Worm (Caenorhabditis elegans) whole organism, early embryonic: ENCODE measurements around the gene swsn-7.

Experiments used
- B0310.2 ChIP-seq: sonication (generic microtip); optimal IDR thresholded peaks from 2 replicates; lab custom pipeline; 2016; ENCODE audit warnings: mild to moderate bottlenecking, missing genetic modification characterization, missing compliant biosample characterization
- F13C5.2 ChIP-seq: sonication (generic microtip); optimal IDR thresholded peaks from 2 replicates; lab custom pipeline; 2017; ENCODE audit warnings: mild to moderate bottlenecking, missing genetic modification characterization, inconsistent platforms, missing compliant biosample characterization
- aly-1 ChIP-seq: sonication (generic microtip); optimal IDR thresholded peaks from 2 replicates; lab custom pipeline; 2016; ENCODE audit warnings: missing genetic modification characterization, missing compliant biosample characterization
- ama-1 ChIP-seq: fragments of 150-350 bp; optimal IDR thresholded peaks from 2 replicates; lab custom pipeline; 2014
- ceh-13 ChIP-seq: fragments of 200-800 bp; sonication (Bioruptor generic); optimal IDR thresholded peaks from 2 replicates; lab custom pipeline; 2018; ENCODE audit warnings: mild to moderate bottlenecking, missing genetic modification characterization, missing compliant biosample characterization
- ceh-36 ChIP-seq: sonication (generic microtip); optimal IDR thresholded peaks from 2 replicates; lab custom pipeline; 2016; ENCODE audit warnings: missing genetic modification characterization, inconsistent platforms, missing compliant biosample characterization
- ets-7 ChIP-seq: sonication (generic microtip); optimal IDR thresholded peaks from 2 replicates; lab custom pipeline; 2016; ENCODE audit warnings: missing genotype, missing genetic modification characterization, missing compliant biosample characterization
- flt-1 ChIP-seq: fragments of 200-800 bp; sonication (Bioruptor generic); IDR thresholded peaks from 2 replicates; pipeline ENCODE4 v1.3.6; 2022; ENCODE audit warnings: missing genetic modification characterization, missing compliant biosample characterization
- hmbx-1 ChIP-seq: sonication (generic microtip); optimal IDR thresholded peaks from 2 replicates; lab custom pipeline; 2016; ENCODE audit warnings: mild to moderate bottlenecking, missing genetic modification characterization, missing compliant biosample characterization
- hmg-4 ChIP-seq: fragments of 200-800 bp; sonication (Bioruptor generic); optimal IDR thresholded peaks from 2 replicates; lab custom pipeline; 2018; ENCODE audit warnings: mild to moderate bottlenecking, missing genetic modification characterization, missing compliant biosample characterization
- hnd-1 ChIP-seq: sonication (generic microtip); optimal IDR thresholded peaks from 2 replicates; lab custom pipeline; 2016; ENCODE audit warnings: missing genetic modification characterization, missing compliant biosample characterization
- pes-1 ChIP-seq: fragments of 200-800 bp; sonication (Bioruptor generic); IDR thresholded peaks from 2 replicates; pipeline ENCODE4 v1.3.6; 2022; ENCODE audit warnings: missing genetic modification reagents, missing genetic modification characterization, missing compliant biosample characterization
- scrt-1 ChIP-seq: fragments of 200-800 bp; sonication (Bioruptor generic); IDR thresholded peaks from 2 replicates; pipeline ENCODE4 v1.3.6; 2022; ENCODE audit warnings: missing genetic modification characterization, missing compliant biosample characterization
- sea-1 ChIP-seq: fragments of 200-800 bp; sonication (Bioruptor generic); conservative IDR thresholded peaks from 2 replicates; pipeline ENCODE4 v1.3.6; 2022; ENCODE audit warnings: missing genetic modification characterization, missing compliant biosample characterization
- tbx-11 ChIP-seq: fragments of 200-800 bp; sonication (Bioruptor generic); IDR thresholded peaks from 2 replicates; pipeline ENCODE4 v1.3.6; 2022; ENCODE audit warnings: missing genetic modification characterization, missing compliant biosample characterization
- tbx-37 ChIP-seq: fragments of 200-800 bp; sonication (Bioruptor generic); conservative IDR thresholded peaks from 2 replicates; pipeline ENCODE4 v1.3.6; 2022; ENCODE audit warnings: missing genetic modification reagents, missing genetic modification characterization, missing compliant biosample characterization
- tra-4 ChIP-seq: sonication (generic microtip); optimal IDR thresholded peaks from 2 replicates; lab custom pipeline; 2017; ENCODE audit warnings: missing genetic modification characterization, missing compliant biosample characterization

Gene swsn-7

ce11 chrII:8004157-8004556 is 23.4 kb downstream of the swsn-7 start, which contains the start of gene pgp-11:
TSS of gene pgp-11 (minus strand) at chrII:8004257.
- TF ChIP-seq pes-1 (GFP tag; lab: Robert Waterston, UW): no peak
- no peak for TF ChIP-seq ceh-36 (tag; lab: Kevin White, UChicago)
- TF ChIP-seq tra-4 (tag; lab: Kevin White, UChicago): no peak
- TF ChIP-seq flt-1 (GFP tag; lab: Robert Waterston, UW): no peak
- no peak for TF ChIP-seq ama-1
- TF ChIP-seq F13C5.2 (tag; lab: Kevin White, UChicago): no peak
- TF ChIP-seq hmbx-1 (tag; lab: Kevin White, UChicago): no peak
- TF ChIP-seq tbx-11: no peak
- TF ChIP-seq sea-1 (GFP tag; lab: Robert Waterston, UW): no peak

ce11 chrII:8001428-8001827 is 26.1 kb downstream of the swsn-7 start:
- no peak for TF ChIP-seq ets-7 (tag; lab: Kevin White, UChicago)

ce11 chrII:7991279-7991678 is 36.3 kb downstream of the swsn-7 start:
- TF ChIP-seq ceh-36 (tag; lab: Kevin White, UChicago) (no peak), pes-1 (GFP tag; lab: Robert Waterston, UW) (no peak), tra-4 (tag; lab: Kevin White, UChicago) (no peak), B0310.2 (no peak), scrt-1 (GFP tag; lab: Robert Waterston, UW) (no peak), ceh-13 (GFP tag; lab: Kevin White, UChicago) (no peak), hmg-4 (GFP tag; lab: Kevin White, UChicago) (no peak), hnd-1 (tag; lab: Kevin White, UChicago) (no peak), ama-1 (no peak), hmbx-1 (tag; lab: Kevin White, UChicago) (no peak), F13C5.2 (tag; lab: Kevin White, UChicago) (no peak), sea-1 (GFP tag; lab: Robert Waterston, UW) (no peak), flt-1 (GFP tag; lab: Robert Waterston, UW) (no peak), tbx-37 (GFP tag; lab: Robert Waterston, UW) (no peak), ets-7 (tag; lab: Kevin White, UChicago) (no peak), aly-1 (tag; lab: Kevin White, UChicago) (no peak)

ce11 chrII:7990192-7990591 is 37.4 kb downstream of the swsn-7 start:
- TF ChIP-seq tra-4 (tag; lab: Kevin White, UChicago) (no peak), flt-1 (GFP tag; lab: Robert Waterston, UW) (no peak), sea-1 (GFP tag; lab: Robert Waterston, UW) (no peak), tbx-37 (GFP tag; lab: Robert Waterston, UW) (no peak), pes-1 (GFP tag; lab: Robert Waterston, UW) (no peak), aly-1 (tag; lab: Kevin White, UChicago) (no peak), hnd-1 (tag; lab: Kevin White, UChicago) (no peak), ets-7 (tag; lab: Kevin White, UChicago) (no peak), hmbx-1 (tag; lab: Kevin White, UChicago) (no peak), ama-1 (no peak), tbx-11 (no peak), ceh-13 (GFP tag; lab: Kevin White, UChicago) (no peak), B0310.2 (no peak)

- TF ChIP-seq hmg-4 (GFP tag; lab: Kevin White, UChicago) (no peak), ets-7 (tag; lab: Kevin White, UChicago) (no peak), flt-1 (GFP tag; lab: Robert Waterston, UW) (no peak), B0310.2 (no peak), ceh-13 (GFP tag; lab: Kevin White, UChicago) (no peak), tbx-37 (GFP tag; lab: Robert Waterston, UW) (no peak), aly-1 (tag; lab: Kevin White, UChicago) (no peak), F13C5.2 (tag; lab: Kevin White, UChicago) (no peak), ama-1 (no peak), hnd-1 (tag; lab: Kevin White, UChicago) (no peak), tbx-11 (no peak), sea-1 (GFP tag; lab: Robert Waterston, UW) (no peak), tra-4 (tag; lab: Kevin White, UChicago) (no peak), hmbx-1 (tag; lab: Kevin White, UChicago) (no peak), scrt-1 (GFP tag; lab: Robert Waterston, UW) (no peak), pes-1 (GFP tag; lab: Robert Waterston, UW) (no peak)
These were observed 40.6 kb downstream of the swsn-7 start for ce11 chrII:7986928-7987327.

- TF ChIP-seq sea-1 (GFP tag; lab: Robert Waterston, UW) (no peak), ama-1 (no peak), scrt-1 (GFP tag; lab: Robert Waterston, UW) (no peak), hmbx-1 (tag; lab: Kevin White, UChicago) (no peak), tra-4 (tag; lab: Kevin White, UChicago) (no peak), hmg-4 (GFP tag; lab: Kevin White, UChicago) (no peak), B0310.2 (no peak), pes-1 (GFP tag; lab: Robert Waterston, UW) (no peak), aly-1 (tag; lab: Kevin White, UChicago) (no peak), F13C5.2 (tag; lab: Kevin White, UChicago) (no peak), hnd-1 (tag; lab: Kevin White, UChicago) (no peak), flt-1 (GFP tag; lab: Robert Waterston, UW) (no peak), ceh-36 (tag; lab: Kevin White, UChicago) (no peak), ets-7 (tag; lab: Kevin White, UChicago) (no peak), tbx-37 (GFP tag; lab: Robert Waterston, UW) (no peak), tbx-11 (no peak), ceh-13 (GFP tag; lab: Kevin White, UChicago) (no peak)
These were observed 42.5 kb downstream of the swsn-7 start for ce11 chrII:7985029-7985428.

- TF ChIP-seq scrt-1 (GFP tag; lab: Robert Waterston, UW) (no peak), ceh-36 (tag; lab: Kevin White, UChicago) (no peak), flt-1 (GFP tag; lab: Robert Waterston, UW) (no peak), hmg-4 (GFP tag; lab: Kevin White, UChicago) (no peak), F13C5.2 (tag; lab: Kevin White, UChicago) (no peak), aly-1 (tag; lab: Kevin White, UChicago) (no peak), tra-4 (tag; lab: Kevin White, UChicago) (no peak), B0310.2 (no peak), ceh-13 (GFP tag; lab: Kevin White, UChicago) (no peak), tbx-37 (GFP tag; lab: Robert Waterston, UW) (no peak), ama-1 (no peak)
These were observed 43.5 kb downstream of the swsn-7 start for ce11 chrII:7984071-7984470.
